Fruit fly (Drosophila melanogaster): Measurements from ENCODE around the gene CG31248.
A peak's percentile ranks its signal among the peaks of the same experiment; 100 is the strongest.

Gene CG31248

DNA sequence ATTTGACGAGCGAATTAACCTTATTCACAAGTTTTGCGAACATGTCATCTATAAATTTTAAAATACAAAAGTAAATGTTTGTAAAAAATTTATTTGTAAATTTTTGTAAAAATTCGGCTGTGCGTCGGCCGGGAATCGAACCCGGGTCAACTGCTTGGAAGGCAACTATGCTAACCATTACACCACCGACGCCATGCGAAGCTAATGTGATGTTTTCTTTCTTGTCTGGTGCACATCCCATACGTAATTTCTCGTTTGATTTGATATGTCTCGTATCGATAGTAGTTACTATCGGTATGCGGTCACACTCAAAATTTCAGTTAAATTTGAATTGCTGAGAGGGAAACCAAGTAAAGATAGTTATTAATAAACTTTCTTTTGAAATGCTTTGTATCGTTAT, 1.7 kb downstream of the CG31248 start (continued):
- TF ChIP-seq nom (GFP tag; optimal IDR thresholded peaks at IDR 0.05), result no peak
- no peak for TF ChIP-seq CG14965 (GFP tag; optimal IDR thresholded peaks at IDR 0.05; ENCODE audit: borderline replicate concordance)
- no peak for TF ChIP-seq CG10979 (tag; optimal IDR thresholded peaks at IDR 0.05)
- TF ChIP-seq Bgb (GFP tag; IDR thresholded peaks at IDR 0.05; ENCODE audit: partially characterized antibody), result peak; percentile 96
- no peak for TF ChIP-seq salm (tag; optimal IDR thresholded peaks at IDR 0.05)
- TF ChIP-seq chinmo (GFP tag; IDR thresholded peaks at IDR 0.05; ENCODE audit: partially characterized antibody), result peak; percentile 95; the same call in 3 of the 4 replicates
- TF ChIP-seq CrebB (tag; optimal IDR thresholded peaks at IDR 0.05), result no peak
- TF ChIP-seq Myb (GFP tag; optimal IDR thresholded peaks at IDR 0.05), result peak; percentile 97
- TF ChIP-seq gcm (GFP tag; optimal IDR thresholded peaks at IDR 0.05), result no peak
- peak; percentile 85 for TF ChIP-seq E2f2 (GFP tag; IDR thresholded peaks at IDR 0.05)
- no peak for TF ChIP-seq Hr51 (GFP tag; optimal IDR thresholded peaks at IDR 0.05)

DNA sequence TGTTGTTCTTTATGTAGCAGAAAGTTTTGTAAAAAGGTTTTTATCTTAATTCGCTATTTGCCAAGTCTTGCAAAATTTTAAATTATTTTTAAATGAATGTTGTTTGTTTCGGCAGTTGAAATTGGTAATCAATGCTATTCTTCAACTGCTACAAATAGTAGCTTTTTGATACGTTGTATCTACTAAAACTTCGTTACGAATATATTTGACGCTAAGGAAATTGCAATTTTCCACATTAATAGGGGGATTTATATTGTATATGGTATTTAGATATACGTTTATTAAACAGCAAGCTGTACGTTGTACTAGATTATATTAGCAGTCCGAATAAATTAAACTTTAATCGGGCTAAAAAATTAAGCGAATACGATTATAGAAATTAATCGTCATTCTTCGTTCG, 2.1 kb downstream of the CG31248 start, which contains the start of gene CG31493:
Gene CG31493 (plus strand): TSS at position 301 of the 400 bp plus-strand sequence.
- no peak for TF ChIP-seq CG6689 (GFP tag; IDR thresholded peaks at IDR 0.05)
- no peak for TF ChIP-seq CG30431 (GFP tag; optimal IDR thresholded peaks at IDR 0.05)
- TF ChIP-seq CG6654 (GFP tag; optimal IDR thresholded peaks at IDR 0.05), result no peak
- TF ChIP-seq Hr3 (GFP tag; optimal IDR thresholded peaks at IDR 0.05), result no peak
- TF ChIP-seq Pdp1 (GFP tag; optimal IDR thresholded peaks at IDR 0.05), result no peak
- no peak for TF ChIP-seq BtbVII (GFP tag; optimal IDR thresholded peaks at IDR 0.05)
- TF ChIP-seq Fer2 (tag; optimal IDR thresholded peaks at IDR 0.05), result no peak

dm6 chr3R:7134715-7135505, 5.8 kb downstream of the CG31248 start:
- TF ChIP-seq Ets65A (GFP tag) (peak; percentile 56), sens (GFP tag) (peak; percentile 80), az2 (GFP tag; optimal IDR thresholded peaks at IDR 0.05) (peak; percentile 17), CG34422 (GFP tag; IDR thresholded peaks at IDR 0.05) (no peak), CG12391 (tag; optimal IDR thresholded peaks at IDR 0.05) (peak; percentile 25), crol (GFP tag; IDR thresholded peaks at IDR 0.05) (no peak), CG6791 (GFP tag; IDR thresholded peaks at IDR 0.05; ENCODE audit: partially characterized antibody) (no peak), unc-4 (GFP tag; IDR thresholded peaks at IDR 0.05; ENCODE audit: partially characterized antibody) (no peak), CG10543 (GFP tag; optimal IDR thresholded peaks at IDR 0.05) (no peak), Taf1 (GFP tag; IDR thresholded peaks at IDR 0.05) (no peak), mam (GFP tag; optimal IDR thresholded peaks at IDR 0.05) (no peak), CG8359 (GFP tag; optimal IDR thresholded peaks at IDR 0.05; ENCODE audit: borderline replicate concordance) (no peak), Dek (tag; optimal IDR thresholded peaks at IDR 0.05) (no peak), repo (GFP tag; optimal IDR thresholded peaks at IDR 0.05) (no peak), Bdp1 (GFP tag; optimal IDR thresholded peaks at IDR 0.05) (no peak), Ssrp (tag; optimal IDR thresholded peaks at IDR 0.05) (peak; percentile 3), CG18599 (GFP tag; optimal IDR thresholded peaks at IDR 0.05) (no peak), lola (GFP tag; optimal IDR thresholded peaks at IDR 0.05) (peak in 1 of 3 experiments; percentile 60), CG10979 (tag; optimal IDR thresholded peaks at IDR 0.05) (peak; percentile 43), dmrt11E (tag; optimal IDR thresholded peaks at IDR 0.05) (peak; percentile 57), tll (GFP tag; optimal IDR thresholded peaks at IDR 0.05) (no peak), CG9727 (GFP tag; optimal IDR thresholded peaks at IDR 0.05) (peak; percentile 53), CG1024 (GFP tag; IDR thresholded peaks at IDR 0.05) (no peak), CG14667 (GFP tag; IDR thresholded peaks at IDR 0.05) (no peak), CG14710 (tag; optimal IDR thresholded peaks at IDR 0.05) (peak; percentile 40), CG2712 (tag; optimal IDR thresholded peaks at IDR 0.05) (peak; percentile 37), CG17361 (GFP tag; IDR thresholded peaks at IDR 0.05) (peak; percentile 25; the same call in 1 of the 3 replicates), rib (GFP tag; IDR thresholded peaks at IDR 0.05) (no peak)

Data from whole organism, embryonic.